Fruit fly (Drosophila melanogaster) whole organism, embryonic: ENCODE results near the gene CstF50.

Source experiments
- Adf1 ChIP-seq: fragments of 200-800 bp; sonication (Bioruptor generic); IDR thresholded peaks from 2 replicates; pipeline ENCODE4 v1.3.6; 2022; ENCODE audit warnings: missing biosample characterization, missing genetic modification characterization
- Aef1 ChIP-seq: fragments of 200-800 bp; sonication (Bioruptor generic); IDR thresholded peaks from 3 replicates; pipeline ENCODE4 v1.3.6; 2022; ENCODE audit warnings: missing biosample characterization, missing genetic modification characterization
- B-H2 ChIP-seq: fragments of 200-800 bp; sonication (Bioruptor generic); optimal IDR thresholded peaks from 2 replicates; lab custom pipeline; 2018; ENCODE audit warnings: missing biosample characterization, mild to moderate bottlenecking, missing genetic modification characterization
- Blimp-1 ChIP-seq: fragments of 200-800 bp; sonication (Bioruptor generic); optimal IDR thresholded peaks from 3 replicates; lab custom pipeline; 2018; ENCODE audit warnings: missing biosample characterization, missing genetic modification characterization, mild to moderate bottlenecking, moderate library complexity, missing genetic modification reagents
- CG11504 ChIP-seq: fragments of 200-800 bp; sonication (Bioruptor generic); optimal IDR thresholded peaks from 3 replicates; lab custom pipeline; 2019; ENCODE audit warnings: missing biosample characterization, mild to moderate bottlenecking, missing genetic modification characterization, moderate library complexity
- CG11723 ChIP-seq: fragments of 200-800 bp; sonication (Bioruptor generic); optimal IDR thresholded peaks from 2 replicates; lab custom pipeline; 2017; ENCODE audit warnings: missing biosample characterization, mild to moderate bottlenecking, missing genetic modification characterization
- CG12391 ChIP-seq: fragments of 200-800 bp; sonication (Bioruptor generic); optimal IDR thresholded peaks from 3 replicates; lab custom pipeline; 2018; ENCODE audit warnings: missing biosample characterization, mild to moderate bottlenecking, missing genetic modification characterization, moderate library complexity
- CG15269 ChIP-seq: fragments of 200-800 bp; sonication (Bioruptor generic); optimal IDR thresholded peaks from 2 replicates; lab custom pipeline; 2018; ENCODE audit warnings: missing biosample characterization, mild to moderate bottlenecking, missing genetic modification characterization, moderate library complexity
- CG15514 ChIP-seq: fragments of 200-800 bp; sonication (Bioruptor generic); optimal IDR thresholded peaks from 3 replicates; lab custom pipeline; 2017; ENCODE audit warnings: missing biosample characterization, missing genetic modification characterization, mild to moderate bottlenecking, moderate library complexity, missing genetic modification reagents
- CG16779 ChIP-seq: fragments of 200-800 bp; sonication (Bioruptor generic); IDR thresholded peaks from 2 replicates; pipeline ENCODE4 v1.3.6; 2022; ENCODE audit warnings: missing biosample characterization, missing genetic modification characterization
- CG17359 ChIP-seq: fragments of 200-800 bp; sonication (Bioruptor generic); optimal IDR thresholded peaks from 3 replicates; lab custom pipeline; 2018; ENCODE audit warnings: missing biosample characterization, mild to moderate bottlenecking, missing genetic modification characterization, moderate library complexity
- CG17568 ChIP-seq: fragments of 200-800 bp; sonication (Bioruptor generic); optimal IDR thresholded peaks from 2 replicates; lab custom pipeline; 2018; ENCODE audit warnings: missing biosample characterization, mild to moderate bottlenecking, missing genetic modification characterization, moderate library complexity
- CG17829 ChIP-seq: fragments of 200-800 bp; optimal IDR thresholded peaks from 2 replicates; lab custom pipeline; 2019; ENCODE audit warnings: missing biosample characterization, mild to moderate bottlenecking, missing genetic modification characterization, moderate library complexity
- CG30403 ChIP-seq: fragments of 200-800 bp; sonication (Bioruptor generic); optimal IDR thresholded peaks from 3 replicates; lab custom pipeline; 2016; ENCODE audit warnings: missing biosample characterization, missing genetic modification characterization
- CG3281 ChIP-seq: fragments of 200-800 bp; sonication (Bioruptor generic); optimal IDR thresholded peaks from 3 replicates; lab custom pipeline; 2017; ENCODE audit warnings: missing biosample characterization, mild to moderate bottlenecking, missing genetic modification characterization
- CG3726 ChIP-seq: fragments of 200-800 bp; sonication (Bioruptor generic); IDR thresholded peaks from 3 replicates; pipeline ENCODE4, ENCODE4 v1.3.6; 2022; ENCODE audit warnings: missing biosample characterization, missing genetic modification characterization
- CG7556 ChIP-seq: fragments of 200-800 bp; sonication (Bioruptor generic); optimal IDR thresholded peaks from 2 replicates; lab custom pipeline; 2017; ENCODE audit warnings: missing biosample characterization, mild to moderate bottlenecking, missing genetic modification characterization
- CG7963 ChIP-seq: fragments of 200-800 bp; sonication (Bioruptor generic); IDR thresholded peaks from 3 replicates; pipeline ENCODE4 v1.3.6; 2022; ENCODE audit warnings: missing biosample characterization, missing genetic modification characterization; ENCODE audit not compliant: partially characterized antibody
- CG7987 ChIP-seq: fragments of 200-800 bp; sonication (Bioruptor generic); optimal IDR thresholded peaks from 2 replicates; lab custom pipeline; 2018; ENCODE audit warnings: missing biosample characterization, mild to moderate bottlenecking, missing genetic modification characterization, moderate library complexity
- CoRest ChIP-seq: fragments of 200-800 bp; sonication (Bioruptor generic); optimal IDR thresholded peaks from 3 replicates; lab custom pipeline; 2018; ENCODE audit warnings: missing biosample characterization, mild to moderate bottlenecking, missing genetic modification characterization, moderate library complexity
- Deaf1 ChIP-seq: fragments of 200-800 bp; optimal IDR thresholded peaks from 3 replicates; lab custom pipeline; 2019; ENCODE audit warnings: missing biosample characterization, mild to moderate bottlenecking, missing genetic modification characterization, moderate library complexity
- Dek ChIP-seq: fragments of 200-800 bp; sonication (Bioruptor generic); optimal IDR thresholded peaks from 3 replicates; lab custom pipeline; 2019; ENCODE audit warnings: missing biosample characterization, mild to moderate bottlenecking, missing genetic modification characterization, moderate library complexity
- Dll ChIP-seq: fragments of 200-800 bp; sonication (Bioruptor generic); IDR thresholded peaks from 4 replicates; pipeline ENCODE4 v1.3.6; 2022; ENCODE audit warnings: missing biosample characterization, missing genetic modification characterization; ENCODE audit not compliant: partially characterized antibody
- Fer3 ChIP-seq: fragments of 200-800 bp; sonication (Bioruptor generic); optimal IDR thresholded peaks from 2 replicates; lab custom pipeline; 2018; ENCODE audit warnings: missing biosample characterization, mild to moderate bottlenecking, missing genetic modification characterization, moderate library complexity
- Gsc ChIP-seq: fragments of 200-800 bp; sonication (Bioruptor generic); IDR thresholded peaks from 2 replicates; pipeline ENCODE4 v1.3.6; 2022; ENCODE audit warnings: missing biosample characterization, missing genetic modification characterization
- Hmr ChIP-seq: fragments of 200-800 bp; sonication (Bioruptor generic); optimal IDR thresholded peaks from 3 replicates; lab custom pipeline; 2017; ENCODE audit warnings: mild to moderate bottlenecking, missing biosample characterization, missing genetic modification reagents, missing genetic modification characterization
- Jarid2 ChIP-seq: fragments of 200-800 bp; sonication (Bioruptor generic); optimal IDR thresholded peaks from 3 replicates; lab custom pipeline; 2017; ENCODE audit warnings: mild to moderate bottlenecking, missing biosample characterization, missing genetic modification reagents, missing genetic modification characterization
- Lim3 ChIP-seq: fragments of 200-800 bp; sonication (Bioruptor generic); IDR thresholded peaks from 2 replicates; pipeline ENCODE4 v1.3.6; 2022; ENCODE audit warnings: missing biosample characterization, missing genetic modification characterization
- Med ChIP-seq: fragments of 200-800 bp; sonication (Bioruptor generic); peaks from one replicate; lab custom pipeline; 2016; ENCODE audit warnings: missing biosample characterization, missing genetic modification characterization, mild to moderate bottlenecking, inconsistent platforms, moderate library complexity
- NfI ChIP-seq: fragments of 200-800 bp; sonication (Bioruptor generic); optimal IDR thresholded peaks from 3 replicates; lab custom pipeline; 2018; ENCODE audit warnings: missing biosample characterization, mild to moderate bottlenecking, missing genetic modification characterization, moderate library complexity
- Oli ChIP-seq: fragments of 200-800 bp; sonication (Bioruptor generic); optimal IDR thresholded peaks from 2 replicates; lab custom pipeline; 2018; ENCODE audit warnings: missing biosample characterization, mild to moderate bottlenecking, missing genetic modification characterization, moderate library complexity
- Rfx ChIP-seq: fragments of 200-800 bp; sonication (Bioruptor generic); IDR thresholded peaks from 2 replicates; pipeline ENCODE4 v1.3.6; 2022; ENCODE audit warnings: missing biosample characterization, missing genetic modification characterization
- Side ChIP-seq: fragments of 200-800 bp; sonication (Bioruptor generic); optimal IDR thresholded peaks from 2 replicates; lab custom pipeline; 2016; ENCODE audit warnings: missing biosample characterization, missing genetic modification characterization
- Xbp1 ChIP-seq: fragments of 200-800 bp; sonication (Bioruptor generic); optimal IDR thresholded peaks from 3 replicates; lab custom pipeline; 2016; ENCODE audit warnings: missing biosample characterization, mild to moderate bottlenecking, missing genetic modification characterization
- dmrt99B ChIP-seq: fragments of 200-800 bp; sonication (Bioruptor generic); optimal IDR thresholded peaks from 2 replicates; lab custom pipeline; 2018; ENCODE audit warnings: missing biosample characterization, mild to moderate bottlenecking, missing genetic modification characterization, moderate library complexity
- dysf ChIP-seq: fragments of 200-800 bp; sonication (Bioruptor generic); IDR thresholded peaks from 3 replicates; pipeline ENCODE4 v1.3.6; 2022; ENCODE audit warnings: missing biosample characterization, missing genetic modification characterization
- gce ChIP-seq: fragments of 200-800 bp; sonication (Bioruptor generic); IDR thresholded peaks from 3 replicates; pipeline ENCODE4 v1.3.6; 2022; ENCODE audit warnings: missing biosample characterization, missing genetic modification characterization
- mam ChIP-seq: fragments of 200-800 bp; sonication (Bioruptor generic); optimal IDR thresholded peaks from 3 replicates; lab custom pipeline; 2016; ENCODE audit warnings: missing biosample characterization, missing genetic modification characterization
- nau ChIP-seq: fragments of 200-800 bp; sonication (Bioruptor generic); optimal IDR thresholded peaks from 3 replicates; lab custom pipeline; 2017; ENCODE audit warnings: missing biosample characterization, mild to moderate bottlenecking, missing genetic modification characterization, missing genetic modification reagents
- org-1 ChIP-seq: fragments of 200-800 bp; sonication (Bioruptor generic); optimal IDR thresholded peaks from 2 replicates; lab custom pipeline; 2017; ENCODE audit warnings: missing biosample characterization, missing genetic modification characterization
- prd ChIP-seq, 3 experiments: fragments of >200 bp in 2 of 3; fragments of 200-800 bp in 1 of 3; sonication (Bioruptor generic) in 1 of 3; optimal IDR thresholded peaks in 2 of 3; IDR thresholded peaks in 1 of 3; 2 replicates in 2 of 3; 3 replicates in 1 of 3; pipeline versions ENCODE4 v1.3.6 to Lab custom; 2017 to 2022; ENCODE audit warnings: missing biosample characterization in 1 of 3, missing genetic modification characterization in 1 of 3
- salm ChIP-seq: fragments of 200-800 bp; sonication (Bioruptor generic); optimal IDR thresholded peaks from 2 replicates; lab custom pipeline; 2018; ENCODE audit warnings: missing biosample characterization, mild to moderate bottlenecking, missing genetic modification characterization
- sima ChIP-seq: fragments of 200-800 bp; sonication (Bioruptor generic); optimal IDR thresholded peaks from 2 replicates; lab custom pipeline; 2016; ENCODE audit warnings: missing biosample characterization, missing genetic modification characterization
- sisA ChIP-seq: fragments of 200-800 bp; sonication (Bioruptor generic); IDR thresholded peaks from 2 replicates; pipeline ENCODE4 v1.3.6; 2022; ENCODE audit warnings: missing biosample characterization, missing genetic modification characterization
- sqz ChIP-seq: fragments of 200-800 bp; sonication (Bioruptor generic); optimal IDR thresholded peaks from 3 replicates; lab custom pipeline; 2018; ENCODE audit warnings: missing biosample characterization, mild to moderate bottlenecking, missing genetic modification characterization
- tio ChIP-seq: fragments of 200-800 bp; sonication (Bioruptor generic); optimal IDR thresholded peaks from 2 replicates; lab custom pipeline; 2017; ENCODE audit warnings: missing biosample characterization, missing genetic modification characterization, inconsistent platforms
- tll ChIP-seq, 2 experiments: fragments of 200-800 bp in 1 of 2; fragments of >200 bp in 1 of 2; sonication (Bioruptor generic) in 1 of 2; optimal IDR thresholded peaks; 2 replicates each; lab custom pipeline; 2017 to 2019; ENCODE audit warnings: missing biosample characterization in 2 of 2, missing genetic modification characterization in 2 of 2, mild to moderate bottlenecking in 1 of 2, moderate library complexity in 1 of 2

CstF50 gene

dm6 chr3R:31723206-31723933, 13.4 kb downstream of the CstF50 start (continued):
- TF ChIP-seq CG7556 (GFP tag; lab: Kevin White, UChicago) (peak; percentile 38), Aef1 (GFP tag; lab: Robert Waterston, UW) (peak; percentile 39; the same call in 1 of the 3 replicates), Deaf1 (tag; lab: Kevin White, UChicago) (peak; percentile 53), sqz (GFP tag; lab: Kevin White, UChicago) (peak; percentile 79), salm (tag; lab: Kevin White, UChicago) (no peak), CG15514 (GFP tag; lab: Kevin White, UChicago) (no peak), tio (GFP tag; lab: Kevin White, UChicago) (no peak), CG11723 (GFP tag; lab: Kevin White, UChicago) (peak; percentile 26), Lim3 (GFP tag; lab: Robert Waterston, UW) (no peak), Gsc (GFP tag; lab: Robert Waterston, UW) (no peak), B-H2 (GFP tag; lab: Kevin White, UChicago) (no peak), Hmr (GFP tag; lab: Kevin White, UChicago) (peak; percentile 4), Xbp1 (peak; percentile 7), Med (GFP tag; lab: Kevin White, UChicago) (peak; percentile 81), gce (GFP tag; lab: Robert Waterston, UW) (no peak; the same call in 2 of the 3 replicates), CG17359 (tag; lab: Kevin White, UChicago) (peak; percentile 3), CG7987 (GFP tag; lab: Kevin White, UChicago) (no peak), CG30403 (GFP tag; lab: Kevin White, UChicago) (peak; percentile 45), dysf (GFP tag; lab: Robert Waterston, UW) (peak; percentile 58; the same call in 2 of the 3 replicates), prd (optimal IDR thresholded peaks at IDR 0.05; lab: Kevin White, UChicago) (no peak), prd (GFP tag; IDR thresholded peaks at IDR 0.05; lab: Robert Waterston, UW) (peak; percentile 36; the same call in 1 of the 3 replicates), CG11504 (tag; lab: Kevin White, UChicago) (peak; percentile 54), org-1 (GFP tag; lab: Kevin White, UChicago) (peak; percentile 28), CG7963 (GFP tag; lab: Robert Waterston, UW) (no peak), sima (GFP tag; lab: Kevin White, UChicago) (no peak), CG17829 (tag; lab: Kevin White, UChicago) (no peak), Rfx (GFP tag; lab: Robert Waterston, UW) (peak; percentile 29; the same call in 1 of the 2 replicates), CG16779 (GFP tag; lab: Robert Waterston, UW) (no peak), Adf1 (GFP tag; lab: Robert Waterston, UW) (peak; percentile 84), Dll (GFP tag; lab: Robert Waterston, UW) (no peak), CoRest (tag; lab: Kevin White, UChicago) (peak; percentile 11), CG12391 (peak; percentile 44), tll (GFP tag; optimal IDR thresholded peaks at IDR 0.05; lab: Kevin White, UChicago) (no peak), CG3281 (GFP tag; lab: Kevin White, UChicago) (peak; percentile 25), Blimp-1 (GFP tag; lab: Kevin White, UChicago) (peak; percentile 34), CG3726 (GFP tag; lab: Robert Waterston, UW) (no peak), mam (GFP tag; lab: Kevin White, UChicago) (no peak), Oli (tag; lab: Kevin White, UChicago) (peak; percentile 40), sisA (GFP tag; lab: Robert Waterston, UW) (0 out of 2 replicates have a peak, but pooled peaks have one; percentile 20), Dek (peak; percentile 2), nau (GFP tag; lab: Kevin White, UChicago) (peak; percentile 22), Side (GFP tag; lab: Kevin White, UChicago) (peak; percentile 9), CG15269 (tag; lab: Kevin White, UChicago) (no peak), Fer3 (tag; lab: Kevin White, UChicago) (peak; percentile 39), NfI (GFP tag; lab: Kevin White, UChicago) (no peak), Jarid2 (GFP tag; lab: Kevin White, UChicago) (peak; percentile 6), CG17568 (GFP tag; lab: Kevin White, UChicago) (no peak), dmrt99B (tag; lab: Kevin White, UChicago) (peak; percentile 21)
